Worm (Caenorhabditis elegans) whole organism, mixed stage, embryonic: ENCODE results near the gene mig-39.

ENCODE experiments used
- ceh-43 ChIP-seq: fragments of 200-800 bp; sonication (Bioruptor generic); optimal IDR thresholded peaks from 2 replicates; lab custom pipeline; 2018; ENCODE audit warnings: mild to moderate bottlenecking, missing genetic modification characterization, moderate library complexity, missing compliant biosample characterization
- ces-1 ChIP-seq: fragments of 150-350 bp; optimal IDR thresholded peaks from 2 replicates; lab custom pipeline; 2014; ENCODE audit warnings: missing biosample characterization, missing genetic modification reagents, missing genetic modification characterization
- elt-3 ChIP-seq: fragments of 150-350 bp; optimal IDR thresholded peaks from 2 replicates; lab custom pipeline; 2014; ENCODE audit warnings: missing biosample characterization, missing genetic modification characterization
- lin-13 ChIP-seq: fragments of 150-350 bp; optimal IDR thresholded peaks from 2 replicates; lab custom pipeline; 2014; ENCODE audit warnings: missing biosample characterization, missing genetic modification characterization
- nhr-12 ChIP-seq: fragments of 150-350 bp; optimal IDR thresholded peaks from 2 replicates; lab custom pipeline; 2014; ENCODE audit warnings: missing biosample characterization, missing genetic modification characterization
- nhr-237 ChIP-seq: fragments of 150-350 bp; optimal IDR thresholded peaks from 2 replicates; lab custom pipeline; 2014; ENCODE audit warnings: missing biosample characterization, missing genetic modification characterization
- pha-4 ChIP-seq: fragments of 150-350 bp; optimal IDR thresholded peaks from 2 replicates; lab custom pipeline; 2018; ENCODE audit warnings: missing biosample characterization, missing genetic modification reagents, missing genetic modification characterization
- unc-120 ChIP-seq: sonication (generic microtip); optimal IDR thresholded peaks from 2 replicates; lab custom pipeline; 2017; ENCODE audit warnings: missing genetic modification characterization, missing compliant biosample characterization; ENCODE audit not compliant: poor library complexity, severe bottlenecking
- unc-39 ChIP-seq: fragments of 150-350 bp; optimal IDR thresholded peaks from 2 replicates; lab custom pipeline; 2014; ENCODE audit warnings: missing biosample characterization, missing genetic modification characterization
- unc-62 ChIP-seq: fragments of 150-350 bp; optimal IDR thresholded peaks from 2 replicates; lab custom pipeline; 2014; ENCODE audit warnings: missing biosample characterization, missing genetic modification reagents, missing genetic modification characterization
- ztf-11 ChIP-seq: fragments of 150-350 bp; optimal IDR thresholded peaks from 2 replicates; lab custom pipeline; 2014; ENCODE audit warnings: missing biosample characterization, missing genetic modification characterization

DNA sequence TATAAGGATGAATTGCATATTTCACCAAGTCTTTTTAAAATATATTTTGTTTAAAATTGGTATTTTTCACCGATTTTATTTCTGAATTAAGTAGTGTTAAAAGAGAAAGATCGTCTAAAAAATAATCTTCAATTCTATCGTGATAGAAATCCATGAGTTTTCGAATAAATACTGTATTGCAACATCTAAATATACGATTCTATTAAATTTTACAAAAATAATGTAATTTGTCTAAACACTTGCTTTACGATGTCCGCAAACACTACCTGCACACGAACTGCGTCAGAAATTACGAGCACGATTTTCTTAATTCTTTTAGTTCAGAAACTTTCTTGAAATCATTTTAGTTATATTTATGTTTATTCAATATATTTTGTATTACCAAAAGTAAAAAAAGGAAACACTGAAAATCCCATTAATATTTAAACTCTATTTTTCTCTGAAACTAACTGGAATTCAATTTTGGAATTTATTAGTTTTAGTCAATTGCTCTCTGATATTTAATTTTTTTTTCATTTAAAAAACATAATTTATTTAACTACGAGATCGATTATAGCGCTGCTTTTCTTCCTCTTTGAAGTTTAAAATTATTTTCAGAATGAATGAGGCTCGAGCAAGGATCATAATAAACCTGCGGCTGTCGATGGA lies 17.6 kb upstream of the mig-39 start, which contains the start of gene mrpl-32:
- no peak for TF ChIP-seq ztf-11 (tag; lab: Kevin White, UChicago)
- no peak for TF ChIP-seq pha-4 (tag; lab: Kevin White, UChicago)
- TF ChIP-seq unc-62 (GFP tag; lab: Kevin White, UChicago), result no peak
- TF ChIP-seq unc-39 (tag; lab: Kevin White, UChicago), result no peak
- TF ChIP-seq ces-1 (GFP tag; lab: Kevin White, UChicago), result no peak
- no peak for TF ChIP-seq elt-3 (tag; lab: Kevin White, UChicago)
- no peak for TF ChIP-seq nhr-12 (tag; lab: Kevin White, UChicago)
- TF ChIP-seq lin-13, result no peak
- TF ChIP-seq ceh-43 (GFP tag; lab: Kevin White, UChicago), result no peak
- no peak for TF ChIP-seq unc-120 (tag; lab: Kevin White, UChicago)
- TF ChIP-seq nhr-237 (tag; lab: Kevin White, UChicago), result no peak
